Worm (Caenorhabditis elegans) whole organism, L2 larva: ENCODE results near the gene mrpl-35.

ENCODE experiments used
- aly-2 ChIP-seq: fragments of 150-350 bp; optimal IDR thresholded peaks from 2 replicates; lab custom pipeline; 2014; ENCODE audit warnings: missing biosample characterization, missing genetic modification characterization
- egl-27 ChIP-seq: sonication (generic microtip); optimal IDR thresholded peaks from 3 replicates; lab custom pipeline; 2017; ENCODE audit warnings: missing biosample characterization, missing genetic modification reagents, missing genetic modification characterization
- lin-11 ChIP-seq: fragments of 150-350 bp; sonication (generic microtip); optimal IDR thresholded peaks from 2 replicates; lab custom pipeline; 2014; ENCODE audit warnings: missing biosample characterization, missing genetic modification characterization, inconsistent platforms, mixed read lengths
- mdl-1 ChIP-seq, 2 experiments: fragments of 150-350 bp in 1 of 2; sonication (generic microtip) in 1 of 2; optimal IDR thresholded peaks; 2 replicates each; lab custom pipeline; 2017; ENCODE audit warnings: missing biosample characterization in 2 of 2, missing genetic modification characterization in 2 of 2
- snpc-4 ChIP-seq: fragments of 150-350 bp; optimal IDR thresholded peaks from 2 replicates; lab custom pipeline; 2014; ENCODE audit warnings: missing biosample characterization, missing genetic modification characterization
- unc-39 ChIP-seq: fragments of 150-350 bp; optimal IDR thresholded peaks from 2 replicates; lab custom pipeline; 2014; ENCODE audit warnings: missing biosample characterization, missing genetic modification characterization
- ztf-1 ChIP-seq: fragments of 200-800 bp; sonication (Bioruptor generic); conservative IDR thresholded peaks from 2 replicates; pipeline ENCODE4 v1.3.6; 2022; ENCODE audit warnings: missing genetic modification characterization, missing compliant biosample characterization

DNA sequence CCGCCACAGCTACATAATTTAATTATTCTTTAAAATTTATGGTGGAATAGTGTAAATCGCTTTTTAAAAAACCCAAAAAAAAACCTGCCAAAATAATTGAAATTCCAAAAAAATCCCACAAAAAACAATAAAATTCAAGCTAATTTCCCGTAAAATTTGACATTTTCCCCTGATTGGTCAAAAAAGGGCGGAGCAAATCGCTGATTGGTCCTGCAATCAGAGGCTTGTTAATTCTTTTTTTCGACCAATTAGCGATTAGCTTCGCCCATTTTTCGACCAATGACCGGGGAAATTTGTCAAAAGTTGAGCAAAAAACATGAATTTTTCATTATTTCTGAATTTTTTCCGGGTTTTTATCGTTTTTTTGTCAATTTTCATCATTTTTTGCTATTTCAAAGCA is 43.0 kb upstream of the mrpl-35 start:
- TF ChIP-seq ztf-1 (GFP tag; lab: Robert Waterston, UW): no peak
- TF ChIP-seq aly-2 (tag; lab: Kevin White, UChicago): no peak
- no peak for TF ChIP-seq mdl-1 (tag; optimal IDR thresholded peaks at IDR 0.05; lab: Kevin White, UChicago)
- no peak for TF ChIP-seq lin-11 (tag; lab: Kevin White, UChicago)
- no peak for TF ChIP-seq egl-27 (tag; lab: Kevin White, UChicago)
- TF ChIP-seq snpc-4 (tag; lab: Kevin White, UChicago): no peak
- TF ChIP-seq unc-39 (tag; lab: Kevin White, UChicago): no peak
